ENCODE assay signal across 4 worm cellular contexts in the genomic region with DNA sequence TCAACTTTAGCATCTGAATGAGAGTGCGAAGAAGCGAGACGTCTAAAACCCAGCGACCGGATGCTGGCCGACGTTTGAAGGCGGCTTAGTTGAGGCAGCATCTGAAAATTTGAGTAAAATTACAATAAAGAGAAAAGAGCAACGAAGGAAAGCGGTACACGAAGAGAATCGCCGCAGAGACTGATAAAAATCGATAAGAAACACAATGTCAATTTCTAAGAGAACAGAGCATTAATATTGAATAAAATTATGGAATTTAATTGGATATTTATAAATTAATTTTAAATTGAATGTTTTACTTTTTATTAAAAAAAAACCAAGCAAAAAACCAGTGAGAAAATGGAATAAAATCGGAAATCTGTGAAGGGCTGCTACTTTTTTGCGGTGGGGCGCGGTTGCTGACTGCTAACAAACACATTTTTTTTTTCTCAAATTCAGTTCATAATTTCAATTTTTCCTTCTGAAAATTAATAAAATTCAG.
TF ChIP-seq lines count a peak whose summit lies in the region.

A gene (minus strand): TSS at position 101 of the 481 bp plus-strand sequence.
A gene (plus strand): TSS at position 431 of the 481 bp plus-strand sequence.

TF ChIP-seq in whole organism, L2 larva, 48 proteins besides CTCF, POLR2A, EP300 and RAD21:
- TF ChIP-seq fos-1 (tag; optimal IDR thresholded peaks at IDR 0.05; lab: Kevin White, UChicago) = no peak
- TF ChIP-seq unc-55 (GFP tag; optimal IDR thresholded peaks at IDR 0.05; lab: Kevin White, UChicago) = peak; percentile 29
- peak; percentile 29 for TF ChIP-seq C34F6.9 (tag; optimal IDR thresholded peaks at IDR 0.05; lab: Kevin White, UChicago)

TF ChIP-seq in whole organism, L3 larva, 47 proteins besides CTCF, POLR2A, EP300 and RAD21:
- TF ChIP-seq ztf-11 (tag; optimal IDR thresholded peaks at IDR 0.05; lab: Kevin White, UChicago) = no peak
- TF ChIP-seq nfya-1 (tag; optimal IDR thresholded peaks at IDR 0.05; lab: Kevin White, UChicago; ENCODE audit: insufficient read depth) = peak; percentile 11
- no peak for TF ChIP-seq pqm-1 (tag; optimal IDR thresholded peaks at IDR 0.05; lab: Kevin White, UChicago)
- TF ChIP-seq snpc-4 (tag; optimal IDR thresholded peaks at IDR 0.05; lab: Kevin White, UChicago) = peak; percentile 12
- TF ChIP-seq nhr-76 (tag; optimal IDR thresholded peaks at IDR 0.05; lab: Kevin White, UChicago) = no peak
- no peak for TF ChIP-seq daf-12 (tag; optimal IDR thresholded peaks at IDR 0.05; lab: Kevin White, UChicago)
- TF ChIP-seq R02D3.7 (tag; optimal IDR thresholded peaks at IDR 0.05; lab: Kevin White, UChicago) = no peak
- no peak for TF ChIP-seq nhr-28 (tag; optimal IDR thresholded peaks at IDR 0.05; lab: Kevin White, UChicago)
- TF ChIP-seq ztf-4 (tag; optimal IDR thresholded peaks at IDR 0.05; lab: Kevin White, UChicago) = no peak
- no peak for TF ChIP-seq zag-1 (tag; optimal IDR thresholded peaks at IDR 0.05; lab: Kevin White, UChicago)
- no peak for TF ChIP-seq lin-15B (tag; optimal IDR thresholded peaks at IDR 0.05; lab: Kevin White, UChicago)
- TF ChIP-seq nhr-11 (tag; optimal IDR thresholded peaks at IDR 0.05; lab: Kevin White, UChicago) = no peak
- no peak for TF ChIP-seq mml-1 (tag; optimal IDR thresholded peaks at IDR 0.05; lab: Kevin White, UChicago)
- no peak for TF ChIP-seq egl-27 (tag; optimal IDR thresholded peaks at IDR 0.05; lab: Kevin White, UChicago)

TF ChIP-seq in whole organism, L4 larva, 104 proteins besides CTCF, POLR2A, EP300 and RAD21:
- no peak for TF ChIP-seq lim-7 (GFP tag; IDR thresholded peaks at IDR 0.05; lab: Robert Waterston, UW)
- no peak for TF ChIP-seq gei-8 (GFP tag; optimal IDR thresholded peaks at IDR 0.05; lab: Kevin White, UChicago)
- no peak for TF ChIP-seq zip-11 (GFP tag; IDR thresholded peaks at IDR 0.05; lab: Robert Waterston, UW)
- no peak for TF ChIP-seq pha-4 (GFP tag; IDR thresholded peaks at IDR 0.05; lab: Robert Waterston, UW)
- TF ChIP-seq pha-4 (tag; optimal IDR thresholded peaks at IDR 0.05; lab: Kevin White, UChicago) = no peak
- no peak for TF ChIP-seq zfp-2 (tag; optimal IDR thresholded peaks at IDR 0.05; lab: Kevin White, UChicago)
- TF ChIP-seq lin-38 (GFP tag; IDR thresholded peaks at IDR 0.05; lab: Robert Waterston, UW) = peak; percentile 73
- no peak for TF ChIP-seq D1046.2 (GFP tag; IDR thresholded peaks at IDR 0.05; lab: Robert Waterston, UW)
- no peak for TF ChIP-seq ceh-28 (tag; optimal IDR thresholded peaks at IDR 0.05; lab: Kevin White, UChicago)
- no peak for TF ChIP-seq php-3 (GFP tag; IDR thresholded peaks at IDR 0.05; lab: Robert Waterston, UW)
- TF ChIP-seq mxl-2 (GFP tag; conservative IDR thresholded peaks at IDR 0.05; lab: Robert Waterston, UW) = no peak
- TF ChIP-seq ces-1 (GFP tag; optimal IDR thresholded peaks at IDR 0.05; lab: Kevin White, UChicago) = no peak
- TF ChIP-seq mes-2 (tag; optimal IDR thresholded peaks at IDR 0.05; lab: Kevin White, UChicago; ENCODE audit: poor library complexity, severe bottlenecking) = peak; percentile 26
- TF ChIP-seq nhr-76 (tag; optimal IDR thresholded peaks at IDR 0.05; lab: Kevin White, UChicago) = no peak
- no peak for TF ChIP-seq Y48G9A.11 (GFP tag; IDR thresholded peaks at IDR 0.05; lab: Robert Waterston, UW)
- no peak for TF ChIP-seq zag-1 (tag; optimal IDR thresholded peaks at IDR 0.05; lab: Kevin White, UChicago)
- peak; percentile 13 for TF ChIP-seq aha-1 (tag; lab: Kevin White, UChicago)

TF ChIP-seq in whole organism, young adult, 124 proteins besides CTCF, POLR2A, EP300 and RAD21:
- no peak for TF ChIP-seq madf-8 (GFP tag; conservative IDR thresholded peaks at IDR 0.05; lab: Robert Waterston, UW)
- 0 out of 2 replicates have a peak, but pooled peaks have one; percentile 8 for TF ChIP-seq mcd-1 (GFP tag; IDR thresholded peaks at IDR 0.05; lab: Robert Waterston, UW)
